Fruit fly (Drosophila melanogaster): Measurements from ENCODE around the gene CG11498.

CG11498 gene

DNA sequence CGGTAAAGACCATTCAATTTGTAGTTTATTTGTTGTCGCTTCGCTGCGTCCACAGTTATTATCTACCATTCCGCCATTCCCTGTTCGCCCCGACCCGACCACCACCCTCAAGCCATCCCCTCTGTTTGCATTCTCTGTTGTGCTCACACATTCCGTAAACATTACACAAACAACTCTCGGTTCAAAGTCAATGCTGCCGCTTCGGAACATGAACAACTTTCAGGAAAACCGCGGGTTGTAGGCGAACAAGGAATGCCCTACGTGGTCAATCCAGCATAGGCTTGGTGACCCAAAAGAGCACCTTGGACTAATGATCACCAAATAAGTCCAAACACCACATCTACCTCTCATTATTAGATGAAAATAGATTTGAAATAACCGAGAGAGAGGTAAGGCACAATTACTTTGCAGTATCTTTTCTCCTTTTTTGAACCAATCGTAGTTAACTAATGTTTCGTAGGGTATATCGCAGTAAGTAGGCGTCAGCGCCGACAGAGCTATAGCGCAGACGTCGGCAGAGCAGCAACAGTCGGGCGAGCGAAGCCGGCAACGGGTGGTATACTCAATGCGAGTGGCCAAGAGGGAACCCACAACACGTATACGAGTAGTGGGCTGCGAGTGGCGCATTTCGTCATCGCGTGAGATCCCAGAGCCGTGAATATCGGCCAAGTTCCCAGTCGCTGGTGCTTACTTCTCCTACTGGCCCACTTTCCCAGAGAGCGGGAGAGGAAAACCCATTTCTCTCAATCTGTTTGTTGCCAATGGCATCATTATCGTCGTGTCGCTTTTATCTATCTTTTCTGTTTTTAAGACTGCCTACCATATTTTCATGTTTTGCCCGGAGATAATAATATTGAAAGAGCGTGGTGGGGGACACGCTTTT lies 43.1 kb upstream of the CG11498 start:
- TF ChIP-seq Hr96 (GFP tag; optimal IDR thresholded peaks at IDR 0.05) (peak; percentile 94), CG14711 (tag; optimal IDR thresholded peaks at IDR 0.05) (peak; percentile 81), cnc (optimal IDR thresholded peaks at IDR 0.05) (no peak), CG7101 (tag; optimal IDR thresholded peaks at IDR 0.05) (peak; percentile 85), CG7045 (GFP tag; optimal IDR thresholded peaks at IDR 0.05) (peak; percentile 90), ovo (GFP tag; optimal IDR thresholded peaks at IDR 0.05) (peak; percentile 34), CG12768 (GFP tag; optimal IDR thresholded peaks at IDR 0.05) (peak; percentile 89), toe (GFP tag; optimal IDR thresholded peaks at IDR 0.05) (peak; percentile 91), pad (GFP tag; optimal IDR thresholded peaks at IDR 0.05) (peak; percentile 66), CG11617 (GFP tag; optimal IDR thresholded peaks at IDR 0.05) (peak; percentile 91), Crg-1 (GFP tag; optimal IDR thresholded peaks at IDR 0.05) (peak; percentile 58), tj (GFP tag; optimal IDR thresholded peaks at IDR 0.05) (peak; percentile 57), Clk (GFP tag; optimal IDR thresholded peaks at IDR 0.05) (peak; percentile 84), CG1620 (GFP tag; optimal IDR thresholded peaks at IDR 0.05) (peak; percentile 50), CG5204 (GFP tag; optimal IDR thresholded peaks at IDR 0.05) (peak; percentile 87), bab1 (GFP tag; optimal IDR thresholded peaks at IDR 0.05) (peak; percentile 76), Mnt (GFP tag; optimal IDR thresholded peaks at IDR 0.05) (peak; percentile 71), cic (GFP tag; optimal IDR thresholded peaks at IDR 0.05) (peak; percentile 69), CG33017 (tag; optimal IDR thresholded peaks at IDR 0.05) (peak; percentile 82), kay (GFP tag; ENCODE audit: borderline replicate concordance) (peak; percentile 45)

DNA sequence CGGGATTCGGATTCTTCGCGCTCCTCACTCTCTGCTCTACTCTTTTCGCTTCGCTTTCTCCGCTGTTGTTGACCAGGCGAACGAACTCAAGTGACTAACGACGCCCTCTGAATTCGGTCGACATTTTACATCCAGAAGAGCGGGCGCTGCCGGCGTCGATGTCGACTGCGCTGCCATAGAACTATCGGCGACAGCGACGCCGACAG lies 42.5 kb upstream of the CG11498 start, which contains the start of gene CG9743:
TSS of gene CG9743 (minus strand) at position 101 of the 206 bp plus-strand sequence.
- TF ChIP-seq toe (GFP tag; optimal IDR thresholded peaks at IDR 0.05) = no peak
- TF ChIP-seq cnc (optimal IDR thresholded peaks at IDR 0.05) = no peak
- no peak for TF ChIP-seq Clk (GFP tag; optimal IDR thresholded peaks at IDR 0.05)
- no peak for TF ChIP-seq CG1620 (GFP tag; optimal IDR thresholded peaks at IDR 0.05)
- TF ChIP-seq Mnt (GFP tag; optimal IDR thresholded peaks at IDR 0.05) = no peak
- TF ChIP-seq bab1 (GFP tag; optimal IDR thresholded peaks at IDR 0.05) = no peak
- no peak for TF ChIP-seq CG5204 (GFP tag; optimal IDR thresholded peaks at IDR 0.05)
- no peak for TF ChIP-seq CG11617 (GFP tag; optimal IDR thresholded peaks at IDR 0.05)
- TF ChIP-seq ovo (GFP tag; optimal IDR thresholded peaks at IDR 0.05) = no peak
- no peak for TF ChIP-seq kay (GFP tag; ENCODE audit: borderline replicate concordance)
- no peak for TF ChIP-seq Crg-1 (GFP tag; optimal IDR thresholded peaks at IDR 0.05)
- no peak for TF ChIP-seq pad (GFP tag; optimal IDR thresholded peaks at IDR 0.05)
- no peak for TF ChIP-seq CG12768 (GFP tag; optimal IDR thresholded peaks at IDR 0.05)

DNA sequence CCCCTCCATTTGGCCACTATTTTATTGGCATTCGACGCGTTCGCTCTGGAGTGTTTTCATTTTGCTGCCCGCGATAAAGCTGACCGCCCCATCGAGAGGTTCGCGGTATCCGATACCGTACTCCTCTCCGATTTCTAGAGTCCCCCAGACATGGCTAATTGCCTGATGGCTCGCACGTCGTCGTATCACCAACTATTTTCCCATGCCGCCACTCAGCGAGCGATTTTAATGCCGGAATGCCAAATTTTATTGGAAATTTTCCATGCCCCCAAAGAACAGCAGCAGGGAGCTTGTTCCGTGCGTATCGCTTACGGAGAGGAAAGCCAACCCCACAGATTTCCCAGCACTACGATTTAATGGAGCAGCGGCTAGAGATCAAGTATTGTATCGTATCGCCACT lies 40.8 kb upstream of the CG11498 start:
- peak; percentile 4 for TF ChIP-seq tj (GFP tag; optimal IDR thresholded peaks at IDR 0.05)
- TF ChIP-seq Mnt (GFP tag; optimal IDR thresholded peaks at IDR 0.05) = peak; percentile 29
- no peak for TF ChIP-seq CG7101 (tag; optimal IDR thresholded peaks at IDR 0.05)
- TF ChIP-seq CG14711 (tag; optimal IDR thresholded peaks at IDR 0.05) = no peak
- TF ChIP-seq Clk (GFP tag; optimal IDR thresholded peaks at IDR 0.05) = no peak
- no peak for TF ChIP-seq pad (GFP tag; optimal IDR thresholded peaks at IDR 0.05)
- TF ChIP-seq ovo (GFP tag; optimal IDR thresholded peaks at IDR 0.05) = no peak
- no peak for TF ChIP-seq kay (GFP tag; ENCODE audit: borderline replicate concordance)
- TF ChIP-seq CG12768 (GFP tag; optimal IDR thresholded peaks at IDR 0.05) = peak; percentile 4
- TF ChIP-seq cic (GFP tag; optimal IDR thresholded peaks at IDR 0.05) = peak; percentile 39

DNA sequence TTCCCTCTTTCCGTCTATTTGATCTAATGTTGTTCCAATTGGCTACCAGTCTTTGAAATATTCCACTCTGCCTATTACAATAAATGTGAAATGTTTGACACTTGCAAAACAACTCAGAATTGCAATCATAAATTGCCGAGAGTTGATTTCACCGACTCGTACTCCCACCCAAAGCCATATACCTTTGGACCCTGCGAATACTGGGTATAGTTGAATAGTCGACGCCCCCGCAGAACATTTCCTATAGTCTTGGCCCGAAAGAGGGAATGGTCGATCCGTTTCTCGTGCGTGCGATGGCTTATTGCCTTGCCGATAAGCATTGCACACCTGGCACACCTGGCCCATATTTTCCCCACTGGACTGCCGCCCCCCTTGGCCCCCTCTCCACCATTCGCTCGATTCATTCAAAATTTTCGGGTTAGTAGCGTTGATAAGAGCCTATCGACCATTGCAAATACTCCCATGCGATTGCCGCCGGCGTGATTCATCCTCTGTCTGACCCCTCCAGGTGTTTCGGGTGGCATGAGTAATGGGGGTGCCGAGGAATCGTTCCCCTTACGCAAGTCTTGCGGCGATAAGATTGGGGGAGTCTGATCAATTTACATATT lies 39.9 kb upstream of the CG11498 start:
- TF ChIP-seq CG7101 (tag; optimal IDR thresholded peaks at IDR 0.05) (no peak), CG12768 (GFP tag; optimal IDR thresholded peaks at IDR 0.05) (no peak), kay (GFP tag; ENCODE audit: borderline replicate concordance) (peak; percentile 61), Mnt (GFP tag; optimal IDR thresholded peaks at IDR 0.05) (no peak), CG11617 (GFP tag; optimal IDR thresholded peaks at IDR 0.05) (no peak), CG5204 (GFP tag; optimal IDR thresholded peaks at IDR 0.05) (no peak), CG33017 (tag; optimal IDR thresholded peaks at IDR 0.05) (no peak), bab1 (GFP tag; optimal IDR thresholded peaks at IDR 0.05) (no peak), CG1620 (GFP tag; optimal IDR thresholded peaks at IDR 0.05) (no peak), cic (GFP tag; optimal IDR thresholded peaks at IDR 0.05) (peak; percentile 12), Clk (GFP tag; optimal IDR thresholded peaks at IDR 0.05) (no peak)

DNA sequence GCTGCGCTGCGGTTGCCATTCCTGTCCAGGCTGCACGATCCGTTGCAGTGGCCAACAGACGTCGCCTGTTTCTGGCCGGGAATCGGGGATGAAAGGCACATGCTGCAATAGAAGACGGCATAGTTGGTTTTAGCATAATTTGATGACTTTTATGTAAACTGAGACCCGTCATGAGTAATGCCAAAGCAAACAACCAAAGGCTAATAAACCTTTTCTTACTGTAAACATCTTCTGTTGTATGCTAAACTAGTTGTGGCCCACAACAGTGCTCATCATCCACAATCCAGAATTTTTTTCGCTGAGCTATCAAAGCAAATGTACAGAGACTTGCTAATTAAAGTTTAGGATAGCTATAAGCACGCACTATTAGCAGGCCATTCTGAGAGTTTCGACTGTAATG lies 38.5 kb upstream of the CG11498 start:
- TF ChIP-seq cic (GFP tag; optimal IDR thresholded peaks at IDR 0.05) = no peak
- TF ChIP-seq Clk (GFP tag; optimal IDR thresholded peaks at IDR 0.05) = no peak
- no peak for TF ChIP-seq Mnt (GFP tag; optimal IDR thresholded peaks at IDR 0.05)
- no peak for TF ChIP-seq CG33017 (tag; optimal IDR thresholded peaks at IDR 0.05)
- TF ChIP-seq tj (GFP tag; optimal IDR thresholded peaks at IDR 0.05) = no peak
- TF ChIP-seq CG11617 (GFP tag; optimal IDR thresholded peaks at IDR 0.05) = no peak
- TF ChIP-seq CG5204 (GFP tag; optimal IDR thresholded peaks at IDR 0.05) = no peak
- TF ChIP-seq CG12768 (GFP tag; optimal IDR thresholded peaks at IDR 0.05) = no peak
- no peak for TF ChIP-seq ovo (GFP tag; optimal IDR thresholded peaks at IDR 0.05)
- no peak for TF ChIP-seq CG1620 (GFP tag; optimal IDR thresholded peaks at IDR 0.05)
- no peak for TF ChIP-seq pad (GFP tag; optimal IDR thresholded peaks at IDR 0.05)
- TF ChIP-seq CG7045 (GFP tag; optimal IDR thresholded peaks at IDR 0.05) = no peak
- no peak for TF ChIP-seq bab1 (GFP tag; optimal IDR thresholded peaks at IDR 0.05)
- no peak for TF ChIP-seq toe (GFP tag; optimal IDR thresholded peaks at IDR 0.05)
- no peak for TF ChIP-seq cnc (optimal IDR thresholded peaks at IDR 0.05)
- TF ChIP-seq Crg-1 (GFP tag; optimal IDR thresholded peaks at IDR 0.05) = no peak
- TF ChIP-seq kay (GFP tag; ENCODE audit: borderline replicate concordance) = no peak
- TF ChIP-seq Hr96 (GFP tag; optimal IDR thresholded peaks at IDR 0.05) = no peak
- TF ChIP-seq CG7101 (tag; optimal IDR thresholded peaks at IDR 0.05) = no peak
- no peak for TF ChIP-seq CG14711 (tag; optimal IDR thresholded peaks at IDR 0.05)

All from whole organism, adult.